Worm (Caenorhabditis elegans) whole organism, L4 larva: ENCODE measurements around the gene rme-1.
A peak's percentile ranks its signal among the peaks of the same experiment; 100 is the strongest.

Source experiments
- F10B5.3 ChIP-seq: sonication (generic microtip); optimal IDR thresholded peaks from 2 replicates; lab custom pipeline; 2016; ENCODE audit warnings: mild to moderate bottlenecking, missing genetic modification characterization, missing compliant biosample characterization
- F37D6.2 ChIP-seq: sonication (generic microtip); optimal IDR thresholded peaks from 2 replicates; lab custom pipeline; 2016; ENCODE audit warnings: mild to moderate bottlenecking, missing genetic modification characterization, missing compliant biosample characterization
- F44E2.7 ChIP-seq: fragments of 200-800 bp; sonication (Bioruptor generic); IDR thresholded peaks from 2 replicates; pipeline ENCODE4 v2.1.2; 2022; ENCODE audit warnings: missing genetic modification characterization, missing compliant biosample characterization
- F49E8.2 ChIP-seq: sonication (generic microtip); optimal IDR thresholded peaks from 2 replicates; lab custom pipeline; 2016; ENCODE audit warnings: missing compliant biosample characterization, mild to moderate bottlenecking, missing genetic modification characterization, borderline replicate concordance
- R02D3.7 ChIP-seq: fragments of 150-350 bp; sonication (generic microtip); optimal IDR thresholded peaks from 3 replicates; lab custom pipeline; 2014; ENCODE audit warnings: missing biosample characterization, missing genetic modification characterization
- Y105C5A.15 ChIP-seq: fragments of 200-800 bp; sonication (Bioruptor generic); IDR thresholded peaks from 2 replicates; pipeline ENCODE4 v1.3.6; 2022; ENCODE audit warnings: missing genetic modification characterization, missing compliant biosample characterization
- Y48G9A.11 ChIP-seq: fragments of 200-800 bp; sonication (Bioruptor generic); IDR thresholded peaks from 2 replicates; pipeline ENCODE4 v1.3.6; 2022; ENCODE audit warnings: missing genetic modification reagents, missing genetic modification characterization, missing compliant biosample characterization
- Y5F2A.4 ChIP-seq: fragments of 200-800 bp; sonication (Bioruptor generic); optimal IDR thresholded peaks from 2 replicates; lab custom pipeline; 2018; ENCODE audit warnings: mild to moderate bottlenecking, missing genetic modification characterization, missing compliant biosample characterization
- ZK337.2 ChIP-seq: fragments of 200-800 bp; sonication (Bioruptor generic); IDR thresholded peaks from 2 replicates; pipeline ENCODE4 v1.3.6; 2022; ENCODE audit warnings: missing genetic modification reagents, missing genetic modification characterization, missing compliant biosample characterization
- ceh-20 ChIP-seq: fragments of 200-800 bp; sonication (Bioruptor generic); IDR thresholded peaks from 2 replicates; pipeline ENCODE4 v1.3.6; 2022; ENCODE audit warnings: missing genetic modification reagents, missing genetic modification characterization, missing compliant biosample characterization
- ceh-32 ChIP-seq: sonication (generic microtip); optimal IDR thresholded peaks from 2 replicates; lab custom pipeline; 2016; ENCODE audit warnings: mild to moderate bottlenecking, missing genetic modification characterization, missing compliant biosample characterization; ENCODE audit not compliant: poor library complexity
- ceh-44 ChIP-seq: fragments of 200-800 bp; sonication (Bioruptor generic); IDR thresholded peaks from 2 replicates; pipeline ENCODE4 v1.3.6; 2022; ENCODE audit warnings: missing genetic modification reagents, missing genetic modification characterization, missing compliant biosample characterization
- ceh-62 ChIP-seq: sonication (generic microtip); optimal IDR thresholded peaks from 2 replicates; lab custom pipeline; 2017; ENCODE audit warnings: missing biosample characterization, missing genetic modification characterization
- ceh-82 ChIP-seq: sonication (generic microtip); optimal IDR thresholded peaks from 2 replicates; lab custom pipeline; 2017; ENCODE audit warnings: missing biosample characterization, missing genetic modification characterization
- ces-1 ChIP-seq: fragments of 150-350 bp; sonication (generic microtip); optimal IDR thresholded peaks from 4 replicates; lab custom pipeline; 2014; ENCODE audit warnings: missing biosample characterization, missing genetic modification reagents, missing genetic modification characterization
- cey-2 ChIP-seq: sonication (generic microtip); optimal IDR thresholded peaks from 3 replicates; lab custom pipeline; 2017; ENCODE audit warnings: missing genetic modification characterization, mild to moderate bottlenecking, missing compliant biosample characterization, antibody characterized with exemption, borderline replicate concordance; ENCODE audit not compliant: insufficient read depth
- daf-8 ChIP-seq: fragments of 200-800 bp; sonication (Bioruptor generic); IDR thresholded peaks from 2 replicates; pipeline ENCODE4 v1.3.6; 2022; ENCODE audit warnings: missing genetic modification characterization, missing compliant biosample characterization
- dmd-9 ChIP-seq: fragments of 200-800 bp; sonication (Bioruptor generic); IDR thresholded peaks from 2 replicates; pipeline ENCODE4 v1.3.6; 2022; ENCODE audit warnings: missing genetic modification reagents, missing genetic modification characterization, missing compliant biosample characterization
- fkh-10 ChIP-seq: fragments of 150-350 bp; optimal IDR thresholded peaks from 2 replicates; lab custom pipeline; 2014; ENCODE audit warnings: missing biosample characterization, missing genetic modification reagents, missing genetic modification characterization
- fos-1 ChIP-seq: fragments of 150-350 bp; optimal IDR thresholded peaks from 2 replicates; lab custom pipeline; 2014; ENCODE audit warnings: missing biosample characterization, missing genetic modification characterization
- gei-8 ChIP-seq: fragments of 200-800 bp; sonication (Bioruptor generic); optimal IDR thresholded peaks from 2 replicates; lab custom pipeline; 2018; ENCODE audit warnings: mild to moderate bottlenecking, missing genetic modification characterization, missing compliant biosample characterization
- hlh-30 ChIP-seq: sonication (generic microtip); optimal IDR thresholded peaks from 2 replicates; lab custom pipeline; 2017; ENCODE audit warnings: antibody characterized with exemption, mild to moderate bottlenecking, missing genetic modification characterization, missing compliant biosample characterization; ENCODE audit not compliant: insufficient read depth
- hmg-1.1 ChIP-seq: fragments of 200-800 bp; sonication (Bioruptor generic); IDR thresholded peaks from 2 replicates; pipeline ENCODE4 v1.3.6; 2022; ENCODE audit warnings: missing genetic modification reagents, missing genetic modification characterization, missing compliant biosample characterization
- lim-7 ChIP-seq: fragments of 200-800 bp; sonication (Bioruptor generic); IDR thresholded peaks from 2 replicates; pipeline ENCODE4 v1.3.6; 2022; ENCODE audit warnings: missing genetic modification characterization, missing compliant biosample characterization
- lin-1 ChIP-seq: fragments of 200-800 bp; sonication (Bioruptor generic); IDR thresholded peaks from 2 replicates; pipeline ENCODE4 v1.3.6; 2022; ENCODE audit warnings: missing genetic modification reagents, missing genetic modification characterization, missing compliant biosample characterization
- lin-29 ChIP-seq: fragments of 200-800 bp; sonication (Bioruptor generic); IDR thresholded peaks from 2 replicates; pipeline ENCODE4 v1.3.6; 2022; ENCODE audit warnings: missing genetic modification reagents, missing genetic modification characterization, missing compliant biosample characterization
- lir-3 ChIP-seq: sonication (generic microtip); optimal IDR thresholded peaks from 2 replicates; lab custom pipeline; 2016; ENCODE audit warnings: mild to moderate bottlenecking, missing genetic modification characterization, missing compliant biosample characterization
- lsy-2 ChIP-seq, 2 experiments: fragments of 150-350 bp in 1 of 2; sonication (generic microtip) in 1 of 2; optimal IDR thresholded peaks; 2 replicates each; lab custom pipeline; 2014 to 2017; ENCODE audit warnings: missing biosample characterization in 2 of 2, missing genetic modification characterization in 2 of 2
- madf-9 ChIP-seq: fragments of 200-800 bp; sonication (Bioruptor generic); conservative IDR thresholded peaks from 2 replicates; pipeline ENCODE4 v1.3.6; 2022; ENCODE audit warnings: missing genetic modification reagents, missing genetic modification characterization, missing compliant biosample characterization
- mep-1 ChIP-seq: fragments of 150-350 bp; sonication (generic microtip); optimal IDR thresholded peaks from 3 replicates; lab custom pipeline; 2014; ENCODE audit warnings: missing biosample characterization, missing genetic modification characterization
- mes-2 ChIP-seq: sonication (generic microtip); optimal IDR thresholded peaks from 2 replicates; lab custom pipeline; 2016; ENCODE audit warnings: missing genotype, mild to moderate bottlenecking, missing genetic modification characterization, missing compliant biosample characterization; ENCODE audit not compliant: poor library complexity, severe bottlenecking
- nhr-102 ChIP-seq: sonication (generic microtip); optimal IDR thresholded peaks from 2 replicates; lab custom pipeline; 2016; ENCODE audit warnings: mild to moderate bottlenecking, missing genetic modification characterization, moderate library complexity, missing compliant biosample characterization
- nhr-111 ChIP-seq: fragments of 200-800 bp; sonication (Bioruptor generic); optimal IDR thresholded peaks from 2 replicates; lab custom pipeline; 2018; ENCODE audit warnings: mild to moderate bottlenecking, missing genetic modification characterization, missing compliant biosample characterization
- nhr-25 ChIP-seq: sonication (generic microtip); optimal IDR thresholded peaks from 2 replicates; lab custom pipeline; 2017; ENCODE audit warnings: missing genetic modification characterization, mild to moderate bottlenecking, missing compliant biosample characterization, antibody characterized with exemption, moderate library complexity, borderline replicate concordance; ENCODE audit not compliant: insufficient read depth
- nhr-6 ChIP-seq: fragments of 150-350 bp; optimal IDR thresholded peaks from 2 replicates; lab custom pipeline; 2014; ENCODE audit warnings: missing biosample characterization, missing genetic modification characterization
- pha-4 ChIP-seq, 2 experiments: fragments of 150-350 bp in 1 of 2; fragments of 200-800 bp in 1 of 2; sonication (Bioruptor generic) in 1 of 2; IDR thresholded peaks in 1 of 2; optimal IDR thresholded peaks in 1 of 2; 2 replicates each; pipeline versions ENCODE4 v1.3.6 to Lab custom; 2014 to 2022; ENCODE audit warnings: missing genetic modification characterization in 2 of 2, missing genetic modification reagents in 2 of 2, missing biosample characterization in 1 of 2, missing compliant biosample characterization in 1 of 2
- php-3 ChIP-seq: fragments of 200-800 bp; sonication (Bioruptor generic); IDR thresholded peaks from 2 replicates; pipeline ENCODE4 v1.3.6; 2022; ENCODE audit warnings: missing genetic modification reagents, missing genetic modification characterization, missing compliant biosample characterization
- rbr-2 ChIP-seq: sonication (generic microtip); optimal IDR thresholded peaks from 2 replicates; lab custom pipeline; 2016; ENCODE audit warnings: missing genotype, missing genetic modification characterization, missing compliant biosample characterization
- sdz-12 ChIP-seq: fragments of 200-800 bp; sonication (Bioruptor generic); optimal IDR thresholded peaks from 2 replicates; lab custom pipeline; 2018; ENCODE audit warnings: mild to moderate bottlenecking, missing genetic modification characterization, missing compliant biosample characterization
- skn-1 ChIP-seq: fragments of 150-350 bp; optimal IDR thresholded peaks from 2 replicates; lab custom pipeline; 2014; ENCODE audit warnings: missing biosample characterization, missing genetic modification characterization
- spr-1 ChIP-seq: sonication (generic microtip); optimal IDR thresholded peaks from 2 replicates; lab custom pipeline; 2016; ENCODE audit warnings: mild to moderate bottlenecking, missing genetic modification characterization, missing compliant biosample characterization
- tra-1 ChIP-seq: fragments of 200-800 bp; sonication (Bioruptor generic); IDR thresholded peaks from 2 replicates; pipeline ENCODE4 v1.3.6; 2022; ENCODE audit warnings: missing genetic modification reagents, missing genetic modification characterization, missing compliant biosample characterization
- vab-7 ChIP-seq: fragments of 200-800 bp; sonication (Bioruptor generic); IDR thresholded peaks from 2 replicates; pipeline ENCODE4 v1.3.6; 2022; ENCODE audit warnings: missing genetic modification reagents, missing genetic modification characterization, missing compliant biosample characterization
- zag-1 ChIP-seq: fragments of 150-350 bp; optimal IDR thresholded peaks from 2 replicates; lab custom pipeline; 2014; ENCODE audit warnings: missing biosample characterization, missing genetic modification characterization
- zip-11 ChIP-seq: fragments of 200-800 bp; sonication (Bioruptor generic); IDR thresholded peaks from 2 replicates; pipeline ENCODE4 v1.3.6; 2022; ENCODE audit warnings: missing genetic modification characterization, missing compliant biosample characterization
- zip-2 ChIP-seq: fragments of 150-350 bp; optimal IDR thresholded peaks from 2 replicates; lab custom pipeline; 2014; ENCODE audit warnings: missing biosample characterization, missing genetic modification characterization
- ztf-7 ChIP-seq: fragments of 150-350 bp; optimal IDR thresholded peaks from 2 replicates; lab custom pipeline; 2014; ENCODE audit warnings: missing biosample characterization, missing genetic modification characterization

rme-1 gene

ce11 chrV:6228920-6229456, 20.3 kb downstream of the rme-1 start (continued):
- TF ChIP-seq nhr-25 (tag; lab: Kevin White, UChicago), result no peak
- no peak for TF ChIP-seq ceh-32 (tag; lab: Kevin White, UChicago)
- no peak for TF ChIP-seq lin-29 (GFP tag; lab: Robert Waterston, UW)
- TF ChIP-seq tra-1 (GFP tag; lab: Robert Waterston, UW), result no peak
- TF ChIP-seq daf-8, result no peak
- TF ChIP-seq R02D3.7, result no peak
- TF ChIP-seq zip-2, result peak; percentile 16
- TF ChIP-seq fkh-10 (GFP tag; lab: Kevin White, UChicago), result peak; percentile 3
- no peak for TF ChIP-seq rbr-2 (tag; lab: Kevin White, UChicago)

ce11 chrV:6229457-6229949, 20.8 kb downstream of the rme-1 start:
- TF ChIP-seq nhr-102 (tag; lab: Kevin White, UChicago) (peak; percentile 87), F37D6.2 (no peak), madf-9 (0 out of 2 replicates have a peak, but pooled peaks have one; percentile 2), Y48G9A.11 (GFP tag; lab: Robert Waterston, UW) (peak; percentile 56; the same call in 1 of the 2 replicates), zag-1 (no peak), ceh-20 (GFP tag; lab: Robert Waterston, UW) (peak; percentile 54; the same call in 1 of the 2 replicates), mep-1 (tag; lab: Kevin White, UChicago) (peak; percentile 82), fos-1 (no peak), dmd-9 (GFP tag; lab: Robert Waterston, UW) (no peak), lim-7 (GFP tag; lab: Robert Waterston, UW) (no peak), mes-2 (peak; percentile 28), skn-1 (tag; lab: Kevin White, UChicago) (no peak), spr-1 (peak; percentile 22), ceh-62 (tag; lab: Kevin White, UChicago) (no peak), nhr-6 (tag; lab: Kevin White, UChicago) (no peak), sdz-12 (GFP tag; lab: Kevin White, UChicago) (no peak), pha-4 (GFP tag; IDR thresholded peaks at IDR 0.05; lab: Robert Waterston, UW) (0 out of 2 replicates have a peak, but pooled peaks have one; percentile 42), pha-4 (tag; optimal IDR thresholded peaks at IDR 0.05; lab: Kevin White, UChicago) (peak; percentile 66), F49E8.2 (tag; lab: Kevin White, UChicago) (no peak), zip-11 (GFP tag; lab: Robert Waterston, UW) (no peak), lir-3 (tag; lab: Kevin White, UChicago) (no peak), ceh-44 (GFP tag; lab: Robert Waterston, UW) (no peak), ztf-7 (peak; percentile 44), ZK337.2 (GFP tag; lab: Robert Waterston, UW) (no peak), ceh-82 (tag; lab: Kevin White, UChicago) (no peak), daf-8 (no peak), php-3 (GFP tag; lab: Robert Waterston, UW) (peak; percentile 62; the same call in 1 of the 2 replicates), cey-2 (tag; lab: Kevin White, UChicago) (no peak), Y5F2A.4 (GFP tag; lab: Kevin White, UChicago) (no peak), hlh-30 (tag; lab: Kevin White, UChicago) (peak; percentile 90), nhr-111 (GFP tag; lab: Kevin White, UChicago) (no peak), F44E2.7 (GFP tag; lab: Robert Waterston, UW) (no peak), F10B5.3 (tag; lab: Kevin White, UChicago) (no peak), ces-1 (no peak), Y105C5A.15 (GFP tag; lab: Robert Waterston, UW) (no peak), nhr-25 (tag; lab: Kevin White, UChicago) (peak; percentile 79), hmg-1.1 (GFP tag; lab: Robert Waterston, UW) (0 out of 2 replicates have a peak, but pooled peaks have one; percentile 18), tra-1 (GFP tag; lab: Robert Waterston, UW) (peak; percentile 91), gei-8 (GFP tag; lab: Kevin White, UChicago) (peak; percentile 78), vab-7 (no peak), lsy-2 (tag; optimal IDR thresholded peaks at IDR 0.05; lab: Kevin White, UChicago) (peak; percentile 67 to 80), lin-1 (GFP tag; lab: Robert Waterston, UW) (peak; percentile 79; the same call in 1 of the 2 replicates)
